Worm (Caenorhabditis elegans) whole organism, L3 larva: ENCODE results near the gene C25F9.10.

ENCODE experiments used
- R02D3.7 ChIP-seq: fragments of 150-350 bp; optimal IDR thresholded peaks from 2 replicates; lab custom pipeline; 2014; ENCODE audit warnings: missing biosample characterization, missing genetic modification characterization
- aly-2 ChIP-seq: fragments of 150-350 bp; optimal IDR thresholded peaks from 2 replicates; lab custom pipeline; 2014; ENCODE audit warnings: missing biosample characterization, missing genetic modification characterization
- ama-1 ChIP-seq: fragments of 150-350 bp; optimal IDR thresholded peaks from 2 replicates; lab custom pipeline; 2018
- egl-5 ChIP-seq: fragments of 150-350 bp; optimal IDR thresholded peaks from 2 replicates; lab custom pipeline; 2017; ENCODE audit warnings: missing biosample characterization, missing genetic modification reagents, missing genetic modification characterization, inconsistent platforms
- fos-1 ChIP-seq: fragments of 150-350 bp; optimal IDR thresholded peaks from 2 replicates; lab custom pipeline; 2014; ENCODE audit warnings: missing biosample characterization, missing genetic modification characterization
- nhr-23 ChIP-seq: fragments of 150-350 bp; optimal IDR thresholded peaks from 2 replicates; lab custom pipeline; 2014; ENCODE audit warnings: missing biosample characterization, missing genetic modification reagents, missing genetic modification characterization
- nhr-237 ChIP-seq: fragments of 150-350 bp; optimal IDR thresholded peaks from 2 replicates; lab custom pipeline; 2014; ENCODE audit warnings: missing biosample characterization, missing genetic modification characterization
- nhr-28 ChIP-seq: fragments of 150-350 bp; optimal IDR thresholded peaks from 2 replicates; lab custom pipeline; 2014; ENCODE audit warnings: missing biosample characterization, missing genetic modification characterization
- pqm-1 ChIP-seq: fragments of 150-350 bp; optimal IDR thresholded peaks from 2 replicates; lab custom pipeline; 2017; ENCODE audit warnings: missing biosample characterization, missing genetic modification characterization, inconsistent platforms
- sea-2 ChIP-seq: fragments of 150-350 bp; sonication (generic microtip); optimal IDR thresholded peaks from 4 replicates; lab custom pipeline; 2014; ENCODE audit warnings: missing biosample characterization, missing genetic modification reagents, missing genetic modification characterization
- snpc-4 ChIP-seq: fragments of 150-350 bp; optimal IDR thresholded peaks from 2 replicates; lab custom pipeline; 2014; ENCODE audit warnings: missing biosample characterization, missing genetic modification characterization
- zag-1 ChIP-seq: fragments of 150-350 bp; optimal IDR thresholded peaks from 2 replicates; lab custom pipeline; 2014; ENCODE audit warnings: missing biosample characterization, missing genetic modification characterization

ce11 chrV:19390029-19390428 is 15.5 kb upstream of the C25F9.10 start, which contains the start of gene slcr-46.2:
- TF ChIP-seq R02D3.7 (tag; lab: Kevin White, UChicago): no peak
- TF ChIP-seq pqm-1: no peak
- no peak for TF ChIP-seq sea-2
- TF ChIP-seq egl-5 (tag; lab: Kevin White, UChicago): no peak
- no peak for TF ChIP-seq nhr-23
- TF ChIP-seq nhr-28 (tag; lab: Kevin White, UChicago): no peak
- no peak for TF ChIP-seq fos-1 (tag; lab: Kevin White, UChicago)
- TF ChIP-seq nhr-237 (tag; lab: Kevin White, UChicago): no peak
- no peak for TF ChIP-seq snpc-4 (tag; lab: Kevin White, UChicago)
- TF ChIP-seq zag-1 (tag; lab: Kevin White, UChicago): no peak
- TF ChIP-seq ama-1 (lab: Kevin White, UChicago): no peak
- no peak for TF ChIP-seq aly-2 (tag; lab: Kevin White, UChicago)
